Fruit fly (Drosophila melanogaster) whole organism, embryonic: ENCODE results near the gene GstO3.

Experiments
- Adf1 ChIP-seq: fragments of 200-800 bp; sonication (Bioruptor generic); IDR thresholded peaks from 2 replicates; pipeline ENCODE4 v1.3.6; 2022; ENCODE audit warnings: missing biosample characterization, missing genetic modification characterization
- Aef1 ChIP-seq: fragments of 200-800 bp; sonication (Bioruptor generic); IDR thresholded peaks from 3 replicates; pipeline ENCODE4 v1.3.6; 2022; ENCODE audit warnings: missing biosample characterization, missing genetic modification characterization
- Atf3 ChIP-seq: fragments of 200-800 bp; sonication (Bioruptor generic); optimal IDR thresholded peaks from 3 replicates; lab custom pipeline; 2016; ENCODE audit warnings: missing biosample characterization, missing genetic modification characterization
- BEAF-32 ChIP-seq: fragments of 200-800 bp; sonication (Bioruptor generic); optimal IDR thresholded peaks from 3 replicates; lab custom pipeline; 2017; ENCODE audit warnings: missing biosample characterization, missing genetic modification characterization, mild to moderate bottlenecking, moderate library complexity, missing genetic modification reagents
- Bgb ChIP-seq: fragments of 200-800 bp; sonication (Bioruptor generic); IDR thresholded peaks from 2 replicates; pipeline ENCODE4 v1.3.6; 2022; ENCODE audit warnings: missing biosample characterization, missing genetic modification characterization; ENCODE audit not compliant: partially characterized antibody
- CG11085 ChIP-seq: fragments of 200-800 bp; sonication (Bioruptor generic); IDR thresholded peaks from 2 replicates; pipeline ENCODE4 v1.3.6; 2022; ENCODE audit warnings: missing biosample characterization, missing genetic modification characterization
- CG11504 ChIP-seq: fragments of 200-800 bp; sonication (Bioruptor generic); optimal IDR thresholded peaks from 3 replicates; lab custom pipeline; 2019; ENCODE audit warnings: missing biosample characterization, mild to moderate bottlenecking, missing genetic modification characterization, moderate library complexity
- CG13123 ChIP-seq: fragments of 200-800 bp; sonication (Bioruptor generic); optimal IDR thresholded peaks from 2 replicates; lab custom pipeline; 2016; ENCODE audit warnings: missing biosample characterization, missing genetic modification characterization
- CG13287 ChIP-seq: fragments of 200-800 bp; sonication (Bioruptor generic); IDR thresholded peaks from 2 replicates; pipeline ENCODE4 v1.3.6; 2022; ENCODE audit warnings: missing biosample characterization, missing genetic modification characterization; ENCODE audit not compliant: partially characterized antibody
- CG14860 ChIP-seq: fragments of 200-800 bp; sonication (Bioruptor generic); IDR thresholded peaks from 3 replicates; pipeline ENCODE4 v1.3.6; 2022; ENCODE audit warnings: missing biosample characterization, missing genetic modification characterization; ENCODE audit not compliant: partially characterized antibody
- CG15073 ChIP-seq: fragments of 200-800 bp; sonication (Bioruptor generic); optimal IDR thresholded peaks from 2 replicates; lab custom pipeline; 2016; ENCODE audit warnings: missing biosample characterization, missing genetic modification characterization
- CG15269 ChIP-seq: fragments of 200-800 bp; sonication (Bioruptor generic); optimal IDR thresholded peaks from 2 replicates; lab custom pipeline; 2018; ENCODE audit warnings: missing biosample characterization, mild to moderate bottlenecking, missing genetic modification characterization, moderate library complexity
- CG15479 ChIP-seq: fragments of 200-800 bp; sonication (Bioruptor generic); optimal IDR thresholded peaks from 3 replicates; lab custom pipeline; 2019; ENCODE audit warnings: missing biosample characterization, mild to moderate bottlenecking, missing genetic modification characterization, moderate library complexity
- CG15514 ChIP-seq: fragments of 200-800 bp; sonication (Bioruptor generic); optimal IDR thresholded peaks from 3 replicates; lab custom pipeline; 2017; ENCODE audit warnings: missing biosample characterization, missing genetic modification characterization, mild to moderate bottlenecking, moderate library complexity, missing genetic modification reagents
- CG17361 ChIP-seq: fragments of 200-800 bp; sonication (Bioruptor generic); IDR thresholded peaks from 3 replicates; pipeline ENCODE4 v1.3.6; 2022; ENCODE audit warnings: missing biosample characterization, missing genetic modification characterization
- CG18476 ChIP-seq: fragments of 200-800 bp; sonication (Bioruptor generic); optimal IDR thresholded peaks from 2 replicates; lab custom pipeline; 2016; ENCODE audit warnings: missing biosample characterization, mild to moderate bottlenecking, missing genetic modification characterization
- CG2199 ChIP-seq: fragments of 200-800 bp; sonication (Bioruptor generic); IDR thresholded peaks from 3 replicates; pipeline ENCODE4 v1.3.6; 2022; ENCODE audit warnings: missing biosample characterization, missing genetic modification characterization
- CG31388 ChIP-seq: fragments of 200-800 bp; sonication (Bioruptor generic); optimal IDR thresholded peaks from 2 replicates; lab custom pipeline; 2016; ENCODE audit warnings: missing biosample characterization, missing genetic modification characterization
- CG32532 ChIP-seq: fragments of 200-800 bp; sonication (Bioruptor generic); IDR thresholded peaks from 2 replicates; pipeline ENCODE4 v1.3.6; 2022; ENCODE audit warnings: missing biosample characterization, missing genetic modification characterization
- CG4360 ChIP-seq: fragments of 200-800 bp; sonication (Bioruptor generic); IDR thresholded peaks from 2 replicates; pipeline ENCODE4 v1.3.6; 2022; ENCODE audit warnings: missing biosample characterization, missing genetic modification characterization
- CG9932 ChIP-seq: fragments of 200-800 bp; sonication (Bioruptor generic); IDR thresholded peaks from 2 replicates; pipeline ENCODE4 v1.3.6; 2022; ENCODE audit warnings: missing biosample characterization, missing genetic modification characterization
- Elba2 ChIP-seq: fragments of 200-800 bp; sonication (Bioruptor generic); optimal IDR thresholded peaks from 3 replicates; lab custom pipeline; 2016; ENCODE audit warnings: missing biosample characterization, missing genetic modification characterization
- Gsc ChIP-seq: fragments of 200-800 bp; sonication (Bioruptor generic); IDR thresholded peaks from 2 replicates; pipeline ENCODE4 v1.3.6; 2022; ENCODE audit warnings: missing biosample characterization, missing genetic modification characterization
- MESR4 ChIP-seq: fragments of 200-800 bp; sonication (Bioruptor generic); optimal IDR thresholded peaks from 2 replicates; lab custom pipeline; 2018; ENCODE audit warnings: missing biosample characterization, mild to moderate bottlenecking, missing genetic modification characterization, moderate library complexity
- Med ChIP-seq: fragments of 200-800 bp; sonication (Bioruptor generic); peaks from one replicate; lab custom pipeline; 2016; ENCODE audit warnings: missing biosample characterization, missing genetic modification characterization, mild to moderate bottlenecking, inconsistent platforms, moderate library complexity
- NC2α ChIP-seq: fragments of 200-800 bp; sonication (Bioruptor generic); optimal IDR thresholded peaks from 2 replicates; lab custom pipeline; 2016; ENCODE audit warnings: missing biosample characterization, missing genetic modification characterization
- Nf-YA ChIP-seq: fragments of 200-800 bp; sonication (Bioruptor generic); IDR thresholded peaks from 2 replicates; pipeline ENCODE4 v1.3.6; 2022; ENCODE audit warnings: missing biosample characterization, missing genetic modification characterization
- Opbp ChIP-seq: fragments of 200-800 bp; sonication (Bioruptor generic); IDR thresholded peaks from 3 replicates; pipeline ENCODE4 v1.3.6; 2022; ENCODE audit warnings: missing biosample characterization, missing genetic modification characterization; ENCODE audit not compliant: partially characterized antibody
- Sox102F ChIP-seq: fragments of 200-800 bp; sonication (Bioruptor generic); optimal IDR thresholded peaks from 2 replicates; lab custom pipeline; 2018; ENCODE audit warnings: missing biosample characterization, mild to moderate bottlenecking, missing genetic modification characterization, moderate library complexity
- Sry-β ChIP-seq: fragments of 200-800 bp; sonication (Bioruptor generic); optimal IDR thresholded peaks from 2 replicates; lab custom pipeline; 2018; ENCODE audit warnings: missing biosample characterization, mild to moderate bottlenecking, missing genetic modification characterization, moderate library complexity
- amos ChIP-seq: fragments of 200-800 bp; sonication (Bioruptor generic); IDR thresholded peaks from 2 replicates; pipeline ENCODE4 v1.3.6; 2022; ENCODE audit warnings: missing biosample characterization, missing genetic modification characterization; ENCODE audit not compliant: partially characterized antibody
- ara ChIP-seq: fragments of 200-800 bp; sonication (Bioruptor generic); IDR thresholded peaks from 2 replicates; pipeline ENCODE4 v1.3.6; 2022; ENCODE audit warnings: missing biosample characterization, missing genetic modification characterization
- az2 ChIP-seq: fragments of 200-800 bp; sonication (Bioruptor generic); optimal IDR thresholded peaks from 3 replicates; lab custom pipeline; 2016; ENCODE audit warnings: missing biosample characterization, missing genetic modification characterization
- br ChIP-seq: fragments of >200 bp; optimal IDR thresholded peaks from 2 replicates; lab custom pipeline; 2017
- bsh ChIP-seq, 2 experiments: fragments of 200-800 bp; sonication (Bioruptor generic); optimal IDR thresholded peaks; 2 replicates each; lab custom pipeline; 2017 to 2018; ENCODE audit warnings: mild to moderate bottlenecking in 2 of 2, missing biosample characterization in 2 of 2, missing genetic modification characterization in 2 of 2, moderate library complexity in 1 of 2
- btn ChIP-seq: fragments of 200-800 bp; sonication (Bioruptor generic); optimal IDR thresholded peaks from 2 replicates; lab custom pipeline; 2016; ENCODE audit warnings: missing biosample characterization, missing genetic modification characterization
- cato ChIP-seq: fragments of 200-800 bp; sonication (Bioruptor generic); optimal IDR thresholded peaks from 2 replicates; lab custom pipeline; 2016; ENCODE audit warnings: missing biosample characterization, missing genetic modification characterization, borderline replicate concordance
- chn ChIP-seq: fragments of 200-800 bp; sonication (Bioruptor generic); optimal IDR thresholded peaks from 2 replicates; lab custom pipeline; 2016; ENCODE audit warnings: missing biosample characterization, missing genetic modification characterization
- da ChIP-seq: fragments of 200-800 bp; sonication (Bioruptor generic); optimal IDR thresholded peaks from 2 replicates; lab custom pipeline; 2016; ENCODE audit warnings: missing biosample characterization, missing genetic modification characterization
- fd96Cb ChIP-seq: fragments of 200-800 bp; sonication (Bioruptor generic); optimal IDR thresholded peaks from 2 replicates; lab custom pipeline; 2018; ENCODE audit warnings: missing biosample characterization, mild to moderate bottlenecking, missing genetic modification characterization, moderate library complexity
- ftz-f1 ChIP-seq: fragments of 200-800 bp; sonication (Bioruptor generic); optimal IDR thresholded peaks from 2 replicates; lab custom pipeline; 2016; ENCODE audit warnings: missing biosample characterization, missing genetic modification characterization
- jigr1 ChIP-seq: fragments of 200-800 bp; sonication (Bioruptor generic); IDR thresholded peaks from 3 replicates; pipeline ENCODE4 v1.3.6; 2022; ENCODE audit warnings: missing biosample characterization, missing genetic modification characterization
- nau ChIP-seq: fragments of 200-800 bp; sonication (Bioruptor generic); optimal IDR thresholded peaks from 3 replicates; lab custom pipeline; 2017; ENCODE audit warnings: missing biosample characterization, mild to moderate bottlenecking, missing genetic modification characterization, missing genetic modification reagents
- nerfin-2 ChIP-seq: fragments of 200-800 bp; sonication (Bioruptor generic); IDR thresholded peaks from 2 replicates; pipeline ENCODE4 v1.3.6; 2022; ENCODE audit warnings: missing biosample characterization, missing genetic modification characterization; ENCODE audit not compliant: partially characterized antibody
- nmo ChIP-seq: fragments of 200-800 bp; sonication (Bioruptor generic); optimal IDR thresholded peaks from 2 replicates; lab custom pipeline; 2018; ENCODE audit warnings: missing biosample characterization, mild to moderate bottlenecking, missing genetic modification characterization, moderate library complexity
- odd ChIP-seq: fragments of 200-800 bp; sonication (Bioruptor generic); optimal IDR thresholded peaks from 2 replicates; lab custom pipeline; 2017; ENCODE audit warnings: missing biosample characterization, mild to moderate bottlenecking, missing genetic modification characterization
- sim ChIP-seq: fragments of 200-800 bp; sonication (Bioruptor generic); IDR thresholded peaks from 2 replicates; pipeline ENCODE4 v1.3.6; 2022; ENCODE audit warnings: missing biosample characterization, missing genetic modification characterization
- sisA ChIP-seq: fragments of 200-800 bp; sonication (Bioruptor generic); IDR thresholded peaks from 2 replicates; pipeline ENCODE4 v1.3.6; 2022; ENCODE audit warnings: missing biosample characterization, missing genetic modification characterization
- tll ChIP-seq, 2 experiments: fragments of 200-800 bp in 1 of 2; fragments of >200 bp in 1 of 2; sonication (Bioruptor generic) in 1 of 2; optimal IDR thresholded peaks; 2 replicates each; lab custom pipeline; 2017 to 2019; ENCODE audit warnings: missing biosample characterization in 2 of 2, missing genetic modification characterization in 2 of 2, mild to moderate bottlenecking in 1 of 2, moderate library complexity in 1 of 2
- yki ChIP-seq: fragments of >200 bp; optimal IDR thresholded peaks from 3 replicates; lab custom pipeline; 2018

GstO3 gene

DNA sequence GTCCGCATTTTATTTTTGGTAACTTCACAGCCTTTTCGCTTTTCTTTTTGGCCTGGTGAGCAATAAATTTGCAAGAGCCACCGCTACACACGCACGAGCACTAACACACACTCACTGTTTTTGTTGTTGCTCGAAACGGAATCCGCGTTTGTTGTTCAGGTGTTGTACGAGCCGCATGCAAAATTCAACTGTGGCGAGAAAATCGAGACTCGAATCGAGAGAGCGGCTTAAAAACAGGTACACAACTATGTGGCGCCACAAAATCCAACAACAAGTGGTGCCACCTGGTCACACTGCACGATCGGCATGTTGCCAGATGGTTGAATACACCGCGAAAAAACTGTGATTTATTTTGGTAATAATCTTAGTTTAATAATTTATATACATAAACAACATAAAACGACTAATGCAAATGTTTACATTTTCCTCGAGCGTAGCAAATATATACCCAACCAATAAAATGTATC lies 11.7 kb upstream of the GstO3 start, which contains the start of gene CG43163 (continued):
- TF ChIP-seq btn (GFP tag; lab: Kevin White, UChicago) (no peak), CG15073 (GFP tag; lab: Kevin White, UChicago) (no peak), Med (GFP tag; lab: Kevin White, UChicago) (peak; percentile 93), CG15269 (peak; percentile 67), Bgb (peak; percentile 43; the same call in 1 of the 2 replicates), bsh (GFP tag; optimal IDR thresholded peaks at IDR 0.05; lab: Kevin White, UChicago) (peak in 1 of 2 experiments; percentile 76), nmo (GFP tag; lab: Kevin White, UChicago) (peak; percentile 68), CG13123 (GFP tag; lab: Kevin White, UChicago) (peak; percentile 34), CG15479 (peak; percentile 99), da (GFP tag; lab: Kevin White, UChicago) (no peak), CG14860 (no peak), jigr1 (GFP tag; lab: Robert Waterston, UW) (no peak), Sox102F (GFP tag; lab: Kevin White, UChicago) (peak; percentile 74), sisA (GFP tag; lab: Robert Waterston, UW) (peak; percentile 73), CG2199 (peak; percentile 42; the same call in 1 of the 3 replicates), CG31388 (GFP tag; lab: Kevin White, UChicago) (no peak), Elba2 (GFP tag; lab: Kevin White, UChicago) (no peak), CG4360 (GFP tag; lab: Robert Waterston, UW) (peak; percentile 85), br (lab: Kevin White, UChicago) (no peak), NC2α (GFP tag; lab: Kevin White, UChicago) (peak; percentile 5), CG11085 (GFP tag; lab: Robert Waterston, UW) (peak; percentile 37; the same call in 1 of the 2 replicates), chn (GFP tag; lab: Kevin White, UChicago) (peak; percentile 61), ara (GFP tag; lab: Robert Waterston, UW) (peak; percentile 78), nerfin-2 (GFP tag; lab: Robert Waterston, UW) (no peak), Gsc (GFP tag; lab: Robert Waterston, UW) (no peak), fd96Cb (peak; percentile 50), sim (GFP tag; lab: Robert Waterston, UW) (no peak), CG17361 (peak; percentile 72; the same call in 2 of the 3 replicates), tll (GFP tag; optimal IDR thresholded peaks at IDR 0.05; lab: Kevin White, UChicago) (no peak), amos (no peak), yki (lab: Kevin White, UChicago) (no peak), CG15514 (peak; percentile 65), ftz-f1 (GFP tag; lab: Kevin White, UChicago) (no peak), Adf1 (peak; percentile 29; the same call in 1 of the 2 replicates), CG11504 (tag; lab: Kevin White, UChicago) (no peak), BEAF-32 (GFP tag; lab: Kevin White, UChicago) (peak; percentile 23), CG9932 (GFP tag; lab: Robert Waterston, UW) (peak; percentile 73), Sry-β (GFP tag; lab: Kevin White, UChicago) (no peak), Opbp (GFP tag; lab: Robert Waterston, UW) (peak; percentile 38; the same call in 1 of the 3 replicates), cato (GFP tag; lab: Kevin White, UChicago) (peak; percentile 10), Aef1 (peak; percentile 72), Atf3 (GFP tag; lab: Kevin White, UChicago) (no peak), odd (no peak), MESR4 (GFP tag; lab: Kevin White, UChicago) (peak; percentile 56), CG32532 (peak; percentile 78), CG13287 (GFP tag; lab: Robert Waterston, UW) (peak; percentile 41; the same call in 1 of the 2 replicates), Nf-YA (GFP tag; lab: Robert Waterston, UW) (peak; percentile 38; the same call in 1 of the 2 replicates), az2 (GFP tag; lab: Kevin White, UChicago) (peak; percentile 61), nau (GFP tag; lab: Kevin White, UChicago) (no peak), CG18476 (peak; percentile 47)
